Fruit fly (Drosophila melanogaster): ENCODE measurements around the gene CG6885.

CG6885 gene

dm6 chr3L:18747953-18748756 lies 3.9 kb downstream of the CG6885 start, which contains the start of the genes Nufip and Atg3:
Gene Nufip, minus strand, starts transcription at chr3L:18748367.
Gene Atg3, plus strand, starts transcription at chr3L:18748687.
- TF ChIP-seq Sox15 (GFP tag; optimal IDR thresholded peaks at IDR 0.05) (no peak), CG34406 (GFP tag; optimal IDR thresholded peaks at IDR 0.05) (peak; percentile 12), CG6808 (GFP tag; optimal IDR thresholded peaks at IDR 0.05) (no peak), CG10631 (GFP tag; optimal IDR thresholded peaks at IDR 0.05) (peak; percentile 50), Ets21C (GFP tag; optimal IDR thresholded peaks at IDR 0.05) (no peak), CG31627 (GFP tag; optimal IDR thresholded peaks at IDR 0.05) (peak; percentile 44), Met (GFP tag; optimal IDR thresholded peaks at IDR 0.05) (peak; percentile 34), CG32006 (GFP tag; optimal IDR thresholded peaks at IDR 0.05) (no peak), eg (GFP tag; IDR thresholded peaks at IDR 0.05) (no peak), CG6792 (GFP tag; optimal IDR thresholded peaks at IDR 0.05) (no peak), CG11762 (GFP tag; optimal IDR thresholded peaks at IDR 0.05; ENCODE audit: insufficient read depth) (no peak), fd85E (GFP tag; optimal IDR thresholded peaks at IDR 0.05) (no peak), achi (GFP tag; optimal IDR thresholded peaks at IDR 0.05) (no peak), CG4318 (GFP tag; optimal IDR thresholded peaks at IDR 0.05) (no peak), OdsH (GFP tag; optimal IDR thresholded peaks at IDR 0.05) (peak; percentile 16), salr (GFP tag; optimal IDR thresholded peaks at IDR 0.05) (no peak), CG16779 (tag; optimal IDR thresholded peaks at IDR 0.05) (no peak), Sox102F (GFP tag; optimal IDR thresholded peaks at IDR 0.05) (no peak), Ets96B (tag; optimal IDR thresholded peaks at IDR 0.05) (peak; percentile 1), Blimp-1 (GFP tag; optimal IDR thresholded peaks at IDR 0.05) (no peak), net (GFP tag; optimal IDR thresholded peaks at IDR 0.05) (peak; percentile 12), fkh (GFP tag; optimal IDR thresholded peaks at IDR 0.05) (no peak), CG15336 (GFP tag; IDR thresholded peaks at IDR 0.05) (no peak), CG7368 (GFP tag; optimal IDR thresholded peaks at IDR 0.05) (peak; percentile 51), CG3032 (tag; optimal IDR thresholded peaks at IDR 0.05) (peak; percentile 37), dsx (GFP tag; optimal IDR thresholded peaks at IDR 0.05; ENCODE audit: poor library complexity, severe bottlenecking) (peak; percentile 76), Eip78C (GFP tag) (peak; percentile 85), esn (GFP tag; optimal IDR thresholded peaks at IDR 0.05) (peak; percentile 41), pdm3 (GFP tag; optimal IDR thresholded peaks at IDR 0.05) (peak; percentile 53), svp (GFP tag) (peak; percentile 58), vri (GFP tag; optimal IDR thresholded peaks at IDR 0.05) (no peak), Gug (GFP tag; IDR thresholded peaks at IDR 0.05) (no peak), Lpt (GFP tag; optimal IDR thresholded peaks at IDR 0.05) (no peak), CG9139 (GFP tag; optimal IDR thresholded peaks at IDR 0.05) (no peak), Hr38 (GFP tag; optimal IDR thresholded peaks at IDR 0.05) (no peak), CG11902 (GFP tag; optimal IDR thresholded peaks at IDR 0.05) (no peak), CG11294 (GFP tag; IDR thresholded peaks at IDR 0.05) (no peak), Eip75B (GFP tag; optimal IDR thresholded peaks at IDR 0.05) (no peak), topi (GFP tag; optimal IDR thresholded peaks at IDR 0.05) (peak; percentile 33), Hr39 (GFP tag; optimal IDR thresholded peaks at IDR 0.05) (peak; percentile 40), acj6 (GFP tag; optimal IDR thresholded peaks at IDR 0.05) (peak; percentile 12), CG10669 (GFP tag; optimal IDR thresholded peaks at IDR 0.05) (no peak), CG6854 (GFP tag; optimal IDR thresholded peaks at IDR 0.05) (no peak), CG1621 (tag; optimal IDR thresholded peaks at IDR 0.05) (no peak), lz (GFP tag; optimal IDR thresholded peaks at IDR 0.05) (peak; percentile 31), Smox (GFP tag; optimal IDR thresholded peaks at IDR 0.05) (no peak), CG6276 (GFP tag; optimal IDR thresholded peaks at IDR 0.05) (no peak), CG8319 (GFP tag; optimal IDR thresholded peaks at IDR 0.05) (no peak), CG8119 (GFP tag; IDR thresholded peaks at IDR 0.05) (no peak), spab (GFP tag; optimal IDR thresholded peaks at IDR 0.05) (no peak), fd59A (GFP tag; optimal IDR thresholded peaks at IDR 0.05) (no peak)

Measured in whole organism, prepupa.